Fruit fly (Drosophila melanogaster): ENCODE measurements around the gene Ork1.

Ork1 gene

dm6 chrX:10899232-10899631, 8.2 kb upstream of the Ork1 start, which contains the start of gene CG1582 (continued):
- no peak for TF ChIP-seq fu2 (GFP tag; optimal IDR thresholded peaks at IDR 0.05)
- TF ChIP-seq zf30C (GFP tag; optimal IDR thresholded peaks at IDR 0.05), result no peak
- TF ChIP-seq CG9609 (GFP tag; optimal IDR thresholded peaks at IDR 0.05), result no peak
- no peak for TF ChIP-seq Hmr (GFP tag; optimal IDR thresholded peaks at IDR 0.05)
- TF ChIP-seq CG7839 (tag; optimal IDR thresholded peaks at IDR 0.05), result no peak
- TF ChIP-seq CG1647 (GFP tag; optimal IDR thresholded peaks at IDR 0.05), result no peak
- no peak for TF ChIP-seq CG32532 (GFP tag; IDR thresholded peaks at IDR 0.05)
- TF ChIP-seq hb (GFP tag; IDR thresholded peaks at IDR 0.05; ENCODE audit: partially characterized antibody), result no peak
- TF ChIP-seq Pdp1 (GFP tag; optimal IDR thresholded peaks at IDR 0.05), result peak in 1 of 2 experiments; percentile 9
- TF ChIP-seq CG31224 (GFP tag; IDR thresholded peaks at IDR 0.05), result no peak
- no peak for TF ChIP-seq ttk (GFP tag; IDR thresholded peaks at IDR 0.05)
- no peak for TF ChIP-seq Myb (GFP tag; optimal IDR thresholded peaks at IDR 0.05)
- TF ChIP-seq Doc2 (GFP tag; IDR thresholded peaks at IDR 0.05), result no peak
- no peak for TF ChIP-seq hbn (GFP tag; IDR thresholded peaks at IDR 0.05; ENCODE audit: partially characterized antibody)
- TF ChIP-seq lov (optimal IDR thresholded peaks at IDR 0.05), result no peak
- TF ChIP-seq lov (GFP tag; IDR thresholded peaks at IDR 0.05), result no peak
- no peak for TF ChIP-seq sens (GFP tag)
- no peak for TF ChIP-seq CG11696 (GFP tag; IDR thresholded peaks at IDR 0.05)
- TF ChIP-seq croc (GFP tag; conservative IDR thresholded peaks at IDR 0.05), result no peak
- no peak for TF ChIP-seq cg (GFP tag; optimal IDR thresholded peaks at IDR 0.05)
- TF ChIP-seq da (GFP tag; optimal IDR thresholded peaks at IDR 0.05), result no peak
- no peak for TF ChIP-seq Dll (GFP tag; IDR thresholded peaks at IDR 0.05; ENCODE audit: partially characterized antibody)
- TF ChIP-seq tx (GFP tag; optimal IDR thresholded peaks at IDR 0.05), result no peak
- peak; percentile 62 for TF ChIP-seq nmo (GFP tag; optimal IDR thresholded peaks at IDR 0.05)
- TF ChIP-seq Max (GFP tag; optimal IDR thresholded peaks at IDR 0.05), result peak; percentile 5
- no peak for TF ChIP-seq Bdp1 (GFP tag; optimal IDR thresholded peaks at IDR 0.05)
- TF ChIP-seq CG12155 (GFP tag; optimal IDR thresholded peaks at IDR 0.05), result peak; percentile 6
- TF ChIP-seq ATbp (GFP tag; optimal IDR thresholded peaks at IDR 0.05), result no peak
- no peak for TF ChIP-seq CG32772 (GFP tag; IDR thresholded peaks at IDR 0.05)
- no peak for TF ChIP-seq Hand (GFP tag; optimal IDR thresholded peaks at IDR 0.05)
- TF ChIP-seq jumu (GFP tag; optimal IDR thresholded peaks at IDR 0.05), result no peak
- no peak for TF ChIP-seq scrt (GFP tag; optimal IDR thresholded peaks at IDR 0.05)
- no peak for TF ChIP-seq CG1792 (GFP tag; optimal IDR thresholded peaks at IDR 0.05)
- no peak for TF ChIP-seq TFAM (GFP tag; optimal IDR thresholded peaks at IDR 0.05)
- TF ChIP-seq CG3163 (GFP tag; optimal IDR thresholded peaks at IDR 0.05), result no peak
- TF ChIP-seq CG5180 (GFP tag; optimal IDR thresholded peaks at IDR 0.05), result no peak
- no peak for TF ChIP-seq PHDP (tag; optimal IDR thresholded peaks at IDR 0.05)
- peak; percentile 52 for TF ChIP-seq pzg (GFP tag; optimal IDR thresholded peaks at IDR 0.05)
- TF ChIP-seq az2 (GFP tag; optimal IDR thresholded peaks at IDR 0.05), result no peak
- TF ChIP-seq C15 (GFP tag; IDR thresholded peaks at IDR 0.05), result no peak
- no peak for TF ChIP-seq CG13123 (GFP tag; optimal IDR thresholded peaks at IDR 0.05)
- no peak for TF ChIP-seq CG2202 (tag; optimal IDR thresholded peaks at IDR 0.05)
- no peak for TF ChIP-seq CG6791 (GFP tag; IDR thresholded peaks at IDR 0.05; ENCODE audit: partially characterized antibody)
- peak; percentile 66 for TF ChIP-seq CG2116 (GFP tag; optimal IDR thresholded peaks at IDR 0.05)
- TF ChIP-seq Blimp-1 (GFP tag; optimal IDR thresholded peaks at IDR 0.05), result no peak
- TF ChIP-seq CG11093 (GFP tag; IDR thresholded peaks at IDR 0.05), result no peak
- TF ChIP-seq HHEX (GFP tag; optimal IDR thresholded peaks at IDR 0.05), result no peak
- no peak for TF ChIP-seq sd (tag; optimal IDR thresholded peaks at IDR 0.05)
- no peak for TF ChIP-seq GATAe (GFP tag; conservative IDR thresholded peaks at IDR 0.05)
- no peak for TF ChIP-seq corto (GFP tag; optimal IDR thresholded peaks at IDR 0.05)
- peak; percentile 3 for TF ChIP-seq mam (GFP tag; optimal IDR thresholded peaks at IDR 0.05)
- no peak for TF ChIP-seq Nf-YA (GFP tag; IDR thresholded peaks at IDR 0.05)

Data from whole organism, embryonic.